Worm (Caenorhabditis elegans): ENCODE data around the gene hsd-3.
A peak's percentile ranks its signal among the peaks of the same experiment; 100 is the strongest.

Gene hsd-3

DNA sequence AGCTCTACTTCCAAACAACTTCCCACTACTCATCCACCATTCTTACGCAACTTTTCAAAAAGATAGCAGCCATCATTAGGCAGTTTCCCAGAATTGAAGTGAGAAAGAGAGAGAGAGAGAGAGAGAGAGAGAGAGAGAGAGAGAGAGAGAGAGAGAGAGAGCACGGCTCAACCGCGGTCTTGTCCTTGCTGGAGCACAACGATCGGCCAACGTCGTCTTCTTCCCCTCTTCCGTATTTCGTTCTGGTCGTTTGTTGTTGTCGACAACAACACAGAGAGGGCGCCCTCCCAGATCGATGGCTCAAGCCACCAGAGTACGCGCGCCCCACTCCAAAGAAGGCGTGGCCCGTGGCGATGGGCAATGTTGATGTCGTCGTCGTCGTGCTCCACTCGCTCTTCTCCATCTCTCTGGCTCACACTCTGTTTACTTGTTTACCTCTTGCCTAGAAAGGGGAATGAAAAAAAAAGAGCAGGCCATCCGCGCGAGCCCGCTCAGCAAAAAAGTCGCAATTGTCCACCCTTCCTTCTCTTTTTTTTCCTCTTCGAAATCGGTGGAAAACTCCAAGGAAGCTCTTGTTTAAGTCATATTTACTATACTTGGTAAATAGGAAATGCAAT, 27.0 kb upstream of the hsd-3 start:
- TF ChIP-seq nhr-28 (tag; optimal IDR thresholded peaks at IDR 0.05) (no peak), ces-1 (GFP tag; optimal IDR thresholded peaks at IDR 0.05) (no peak), mep-1 (tag; optimal IDR thresholded peaks at IDR 0.05) (no peak), lin-32 (GFP tag; optimal IDR thresholded peaks at IDR 0.05) (no peak), flh-1 (GFP tag; optimal IDR thresholded peaks at IDR 0.05) (no peak), sptf-1 (tag; optimal IDR thresholded peaks at IDR 0.05) (no peak)

DNA sequence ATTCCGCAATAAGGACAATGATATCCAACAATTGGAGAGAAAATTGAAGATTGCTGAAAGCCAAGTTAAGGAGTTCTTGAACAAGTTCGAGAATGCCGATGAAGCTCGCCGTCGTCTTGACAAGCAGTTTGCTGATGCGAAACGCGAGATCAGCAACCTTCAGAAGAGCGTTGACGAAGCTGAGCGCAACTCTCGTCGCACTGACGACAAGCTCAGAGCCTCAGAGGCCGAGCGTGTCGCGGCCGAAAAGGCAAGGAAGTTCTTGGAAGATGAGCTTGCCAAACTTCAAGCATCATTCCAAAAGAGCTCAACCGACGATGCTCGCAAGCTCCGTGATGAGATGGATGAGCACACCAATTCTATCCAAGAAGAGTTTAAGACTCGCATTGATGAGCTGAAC, 22.7 kb upstream of the hsd-3 start:
- TF ChIP-seq M03D4.4 (tag; optimal IDR thresholded peaks at IDR 0.05) (no peak), snpc-4 (tag; optimal IDR thresholded peaks at IDR 0.05) (no peak), sem-2 (GFP tag; optimal IDR thresholded peaks at IDR 0.05) (no peak), ceh-39 (tag; optimal IDR thresholded peaks at IDR 0.05) (no peak), nhr-12 (tag; optimal IDR thresholded peaks at IDR 0.05) (no peak), ztf-11 (tag; optimal IDR thresholded peaks at IDR 0.05) (no peak), tbx-8 (GFP tag; optimal IDR thresholded peaks at IDR 0.05) (no peak), bed-3 (GFP tag; optimal IDR thresholded peaks at IDR 0.05) (no peak), nhr-237 (tag; optimal IDR thresholded peaks at IDR 0.05) (no peak), unc-120 (tag; optimal IDR thresholded peaks at IDR 0.05; ENCODE audit: poor library complexity, severe bottlenecking) (no peak)

DNA sequence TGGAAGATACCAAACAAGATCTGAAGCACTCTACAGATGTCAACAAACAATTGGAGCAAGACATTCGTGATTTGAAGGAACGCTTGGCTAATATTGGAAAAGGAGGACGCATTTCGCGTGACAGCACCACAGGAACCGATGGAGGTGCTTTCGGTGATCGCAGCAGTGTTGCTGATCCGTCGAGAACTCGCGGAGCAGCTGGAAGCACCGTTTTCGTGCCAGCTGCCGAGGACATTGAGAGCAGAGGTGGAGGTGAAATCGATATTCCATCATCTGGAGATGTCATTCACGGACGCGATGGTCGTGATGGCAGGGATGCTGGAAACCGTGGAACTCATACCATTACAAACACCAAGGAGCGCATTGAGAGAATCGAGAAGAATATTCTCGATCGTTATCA, 21.5 kb upstream of the hsd-3 start:
- no peak for TF ChIP-seq ham-2 (GFP tag; optimal IDR thresholded peaks at IDR 0.05)
- no peak for TF ChIP-seq snpc-4 (tag; optimal IDR thresholded peaks at IDR 0.05)
- no peak for TF ChIP-seq sem-2 (GFP tag; optimal IDR thresholded peaks at IDR 0.05)
- TF ChIP-seq ceh-83 (GFP tag; optimal IDR thresholded peaks at IDR 0.05): no peak
- no peak for TF ChIP-seq elt-1 (tag; optimal IDR thresholded peaks at IDR 0.05; ENCODE audit: borderline replicate concordance, insufficient read depth)
- no peak for TF ChIP-seq blmp-1 (tag; optimal IDR thresholded peaks at IDR 0.05)
- no peak for TF ChIP-seq flh-1 (GFP tag; optimal IDR thresholded peaks at IDR 0.05)
- TF ChIP-seq unc-39 (tag; optimal IDR thresholded peaks at IDR 0.05): no peak
- no peak for TF ChIP-seq pha-4 (tag; optimal IDR thresholded peaks at IDR 0.05)
- TF ChIP-seq elt-3 (tag; optimal IDR thresholded peaks at IDR 0.05): no peak
- TF ChIP-seq lin-32 (GFP tag; optimal IDR thresholded peaks at IDR 0.05): no peak
- no peak for TF ChIP-seq drap-1 (GFP tag; optimal IDR thresholded peaks at IDR 0.05)

DNA sequence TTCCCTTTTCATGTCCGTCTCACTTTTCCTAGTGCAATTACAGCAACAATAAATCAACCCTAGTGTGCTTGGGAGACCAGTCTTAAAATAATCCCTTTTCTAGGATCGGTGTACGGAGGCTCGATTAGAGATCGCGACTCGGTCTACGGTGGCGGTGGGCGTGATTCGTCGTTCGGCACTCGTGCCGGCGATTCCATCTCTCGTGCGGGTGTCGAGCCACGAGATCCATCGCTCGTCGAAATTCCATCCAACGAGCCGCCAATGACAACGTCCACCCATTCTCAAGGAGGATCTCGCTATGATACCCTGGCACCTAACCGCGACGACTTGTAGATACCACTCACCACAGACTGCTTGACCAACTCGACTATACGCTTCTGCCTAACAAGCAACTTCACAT, 16.6 kb upstream of the hsd-3 start:
- TF ChIP-seq unc-39 (tag; optimal IDR thresholded peaks at IDR 0.05): no peak
- no peak for TF ChIP-seq unc-120 (tag; optimal IDR thresholded peaks at IDR 0.05; ENCODE audit: poor library complexity, severe bottlenecking)
- TF ChIP-seq ceh-39 (tag; optimal IDR thresholded peaks at IDR 0.05): no peak
- TF ChIP-seq lsy-2 (tag; optimal IDR thresholded peaks at IDR 0.05): no peak
- no peak for TF ChIP-seq mls-2 (tag; optimal IDR thresholded peaks at IDR 0.05)
- TF ChIP-seq tbx-8 (GFP tag; optimal IDR thresholded peaks at IDR 0.05): no peak
- TF ChIP-seq nhr-237 (tag; optimal IDR thresholded peaks at IDR 0.05): no peak
- TF ChIP-seq drap-1 (GFP tag; optimal IDR thresholded peaks at IDR 0.05): no peak
- TF ChIP-seq elt-3 (tag; optimal IDR thresholded peaks at IDR 0.05): no peak
- no peak for TF ChIP-seq sem-2 (GFP tag; optimal IDR thresholded peaks at IDR 0.05)
- no peak for TF ChIP-seq nhr-76 (tag; optimal IDR thresholded peaks at IDR 0.05)
- no peak for TF ChIP-seq flh-1 (GFP tag; optimal IDR thresholded peaks at IDR 0.05)
- TF ChIP-seq nhr-28 (tag; optimal IDR thresholded peaks at IDR 0.05): no peak

DNA sequence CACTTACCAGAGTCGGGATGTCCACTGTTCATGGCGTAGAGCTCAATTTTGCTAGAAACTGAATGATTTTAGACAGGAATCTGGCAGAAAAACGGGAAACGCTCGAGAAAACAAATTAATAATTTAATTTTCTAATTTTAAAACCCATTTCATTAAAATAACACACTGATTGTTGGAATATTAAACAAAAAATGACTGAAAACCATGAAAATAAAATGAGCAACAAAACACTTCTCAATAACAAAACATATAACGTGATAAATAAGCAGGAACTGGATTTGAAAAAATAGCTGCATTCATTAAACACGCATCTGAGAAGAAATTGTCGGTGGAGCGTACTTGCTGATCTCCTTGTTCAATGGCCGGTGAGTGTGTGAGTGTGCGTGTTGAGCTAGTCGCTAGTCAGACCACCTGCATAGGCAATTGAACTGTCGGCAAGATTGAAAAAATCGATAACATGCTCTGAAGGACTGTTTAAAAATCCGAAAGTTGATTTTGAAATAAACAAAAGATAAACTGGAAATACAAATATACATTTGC, 11.5 kb upstream of the hsd-3 start, which contains the start of gene ZC8.6:
Gene ZC8.6 (minus strand): TSS at position 51 of the 540 bp plus-strand sequence.
- TF ChIP-seq nhr-2 (tag; optimal IDR thresholded peaks at IDR 0.05) (peak; percentile 58), unc-62 (GFP tag; optimal IDR thresholded peaks at IDR 0.05) (no peak), mep-1 (tag; optimal IDR thresholded peaks at IDR 0.05) (peak; percentile 54), lin-13 (tag; optimal IDR thresholded peaks at IDR 0.05) (peak; percentile 10), ceh-43 (GFP tag; optimal IDR thresholded peaks at IDR 0.05) (no peak), unc-120 (tag; optimal IDR thresholded peaks at IDR 0.05; ENCODE audit: poor library complexity, severe bottlenecking) (no peak), drap-1 (GFP tag; optimal IDR thresholded peaks at IDR 0.05) (no peak)

Data from whole organism, mixed stage, embryonic.